Fruit fly (Drosophila melanogaster) Kc167 (cell line): ENCODE data around the gene CG33287.

Source experiments
- Myc ChIP-seq: fragments of >200 bp; optimal IDR thresholded peaks from 2 replicates; lab custom pipeline; 2017; ENCODE audit warnings: missing external identifiers
- h ChIP-seq: fragments of >200 bp; optimal IDR thresholded peaks from 3 replicates; lab custom pipeline; 2018; ENCODE audit warnings: missing external identifiers
- insv ChIP-seq: fragments of >200 bp; optimal IDR thresholded peaks from 3 replicates; lab custom pipeline; 2018; ENCODE audit warnings: missing external identifiers
- psq ChIP-seq: fragments of >200 bp; optimal IDR thresholded peaks from 2 replicates; lab custom pipeline; 2017; ENCODE audit warnings: missing external identifiers
- ttk ChIP-seq: sonication (Bioruptor generic); optimal IDR thresholded peaks from 2 replicates; lab custom pipeline; 2017; ENCODE audit warnings: missing external identifiers

- TF ChIP-seq psq (lab: Kevin White, UChicago), result no peak
- no peak for TF ChIP-seq insv (lab: Kevin White, UChicago)
- TF ChIP-seq h, result no peak
- no peak for TF ChIP-seq ttk (lab: Kevin White, UChicago)
- TF ChIP-seq Myc (lab: Kevin White, UChicago), result no peak
These were observed 37.9 kb upstream of the CG33287 start for dm6 chr3L:21008255-21008815.
